Fruit fly (Drosophila melanogaster) whole organism, embryonic: ENCODE measurements around the gene CG4953.
A peak's percentile ranks its signal among the peaks of the same experiment; 100 is the strongest.

Source experiments
- Awh ChIP-seq: fragments of 200-800 bp; sonication (Bioruptor generic); IDR thresholded peaks from 2 replicates; pipeline ENCODE4, ENCODE4 v1.3.6; 2022; ENCODE audit warnings: missing biosample characterization, missing genetic modification characterization
- CG11247 ChIP-seq: fragments of 200-800 bp; sonication (Bioruptor generic); IDR thresholded peaks from 2 replicates; pipeline ENCODE4 v1.3.6; 2022; ENCODE audit warnings: missing biosample characterization, missing genetic modification characterization
- CG1233 ChIP-seq: fragments of 200-800 bp; sonication (Bioruptor generic); optimal IDR thresholded peaks from 4 replicates; lab custom pipeline; 2018; ENCODE audit warnings: missing biosample characterization, mild to moderate bottlenecking, missing genetic modification characterization
- CG12769 ChIP-seq: fragments of 200-800 bp; sonication (Bioruptor generic); optimal IDR thresholded peaks from 2 replicates; lab custom pipeline; 2019; ENCODE audit warnings: missing biosample characterization, mild to moderate bottlenecking, missing genetic modification characterization, moderate library complexity
- CG13424 ChIP-seq: fragments of 200-800 bp; sonication (Bioruptor generic); optimal IDR thresholded peaks from 2 replicates; lab custom pipeline; 2019; ENCODE audit warnings: missing biosample characterization, mild to moderate bottlenecking, missing genetic modification characterization, moderate library complexity
- CG13624 ChIP-seq: fragments of 200-800 bp; sonication (Bioruptor generic); optimal IDR thresholded peaks from 2 replicates; lab custom pipeline; 2016; ENCODE audit warnings: missing biosample characterization, missing genetic modification characterization
- CG14014 ChIP-seq: fragments of 200-800 bp; sonication (Bioruptor generic); IDR thresholded peaks from 2 replicates; pipeline ENCODE4 v1.3.6; 2022; ENCODE audit warnings: missing biosample characterization, missing genetic modification characterization
- CG1529 ChIP-seq: fragments of 200-800 bp; sonication (Bioruptor generic); optimal IDR thresholded peaks from 3 replicates; lab custom pipeline; 2018; ENCODE audit warnings: missing biosample characterization, missing genetic modification characterization
- CG15601 ChIP-seq: fragments of 200-800 bp; sonication (Bioruptor generic); optimal IDR thresholded peaks from 3 replicates; lab custom pipeline; 2019; ENCODE audit warnings: missing biosample characterization, mild to moderate bottlenecking, missing genetic modification characterization, moderate library complexity
- CG15696 ChIP-seq: fragments of 200-800 bp; sonication (Bioruptor generic); optimal IDR thresholded peaks from 2 replicates; lab custom pipeline; 2019; ENCODE audit warnings: missing biosample characterization, mild to moderate bottlenecking, missing genetic modification characterization, moderate library complexity
- CG1602 ChIP-seq: fragments of 200-800 bp; sonication (Bioruptor generic); optimal IDR thresholded peaks from 3 replicates; lab custom pipeline; 2016; ENCODE audit warnings: missing biosample characterization, missing genetic modification characterization
- CG16813 ChIP-seq: fragments of 200-800 bp; sonication (Bioruptor generic); IDR thresholded peaks from 3 replicates; pipeline ENCODE4 v1.3.6; 2022; ENCODE audit warnings: missing biosample characterization, missing genetic modification characterization; ENCODE audit not compliant: partially characterized antibody
- CG18011 ChIP-seq: fragments of 200-800 bp; sonication (Bioruptor generic); optimal IDR thresholded peaks from 2 replicates; lab custom pipeline; 2017; ENCODE audit warnings: missing biosample characterization, missing genetic modification characterization, mild to moderate bottlenecking, moderate library complexity, missing genotype
- CG34224 ChIP-seq: fragments of 200-800 bp; sonication (Bioruptor generic); IDR thresholded peaks from 3 replicates; pipeline ENCODE4 v1.3.6; 2022; ENCODE audit warnings: missing biosample characterization, missing genetic modification characterization; ENCODE audit not compliant: partially characterized antibody
- CG3847 ChIP-seq: fragments of 200-800 bp; sonication (Bioruptor generic); IDR thresholded peaks from 2 replicates; pipeline ENCODE4 v1.3.6; 2022; ENCODE audit warnings: missing biosample characterization, missing genetic modification characterization
- CG6175 ChIP-seq: fragments of 200-800 bp; sonication (Bioruptor generic); IDR thresholded peaks from 3 replicates; pipeline ENCODE4 v1.3.6; 2022; ENCODE audit warnings: missing biosample characterization, missing genetic modification characterization
- CG8359 ChIP-seq: fragments of 200-800 bp; sonication (Bioruptor generic); optimal IDR thresholded peaks from 2 replicates; lab custom pipeline; 2017; ENCODE audit warnings: missing biosample characterization, mild to moderate bottlenecking, missing genetic modification characterization, borderline replicate concordance
- CG8944 ChIP-seq: fragments of 200-800 bp; sonication (Bioruptor generic); optimal IDR thresholded peaks from 3 replicates; lab custom pipeline; 2016; ENCODE audit warnings: missing biosample characterization, missing genetic modification characterization
- CG9797 ChIP-seq: fragments of 200-800 bp; sonication (Bioruptor generic); optimal IDR thresholded peaks from 3 replicates; lab custom pipeline; 2018; ENCODE audit warnings: missing biosample characterization, mild to moderate bottlenecking, missing genetic modification characterization
- CoRest ChIP-seq: fragments of 200-800 bp; sonication (Bioruptor generic); optimal IDR thresholded peaks from 3 replicates; lab custom pipeline; 2018; ENCODE audit warnings: missing biosample characterization, mild to moderate bottlenecking, missing genetic modification characterization, moderate library complexity
- D ChIP-seq, 2 experiments: fragments of 200-800 bp in 1 of 2; fragments of >200 bp in 1 of 2; sonication (Bioruptor generic) in 1 of 2; optimal IDR thresholded peaks; 2 replicates in 1 of 2; 3 replicates in 1 of 2; lab custom pipeline; 2017; ENCODE audit warnings: mild to moderate bottlenecking in 1 of 2, missing biosample characterization in 1 of 2, missing genetic modification characterization in 1 of 2, missing genetic modification reagents in 1 of 2
- D19A ChIP-seq: fragments of 200-800 bp; optimal IDR thresholded peaks from 3 replicates; lab custom pipeline; 2019; ENCODE audit warnings: missing biosample characterization, mild to moderate bottlenecking, missing genetic modification characterization, moderate library complexity
- Ets65A ChIP-seq: fragments of 200-800 bp; sonication (Bioruptor generic); peaks from one replicate; lab custom pipeline; 2016; ENCODE audit warnings: missing biosample characterization, missing genetic modification characterization
- Gug ChIP-seq: fragments of 200-800 bp; sonication (Bioruptor generic); IDR thresholded peaks from 4 replicates; pipeline ENCODE4 v1.3.6; 2022; ENCODE audit warnings: missing biosample characterization, missing genetic modification characterization
- NK7.1 ChIP-seq: fragments of 200-800 bp; sonication (Bioruptor generic); optimal IDR thresholded peaks from 3 replicates; lab custom pipeline; 2016; ENCODE audit warnings: missing biosample characterization, missing genetic modification characterization
- NfI ChIP-seq: fragments of 200-800 bp; sonication (Bioruptor generic); optimal IDR thresholded peaks from 3 replicates; lab custom pipeline; 2018; ENCODE audit warnings: missing biosample characterization, mild to moderate bottlenecking, missing genetic modification characterization, moderate library complexity
- Oli ChIP-seq: fragments of 200-800 bp; sonication (Bioruptor generic); optimal IDR thresholded peaks from 2 replicates; lab custom pipeline; 2018; ENCODE audit warnings: missing biosample characterization, mild to moderate bottlenecking, missing genetic modification characterization, moderate library complexity
- Opbp ChIP-seq: fragments of 200-800 bp; sonication (Bioruptor generic); IDR thresholded peaks from 3 replicates; pipeline ENCODE4 v1.3.6; 2022; ENCODE audit warnings: missing biosample characterization, missing genetic modification characterization; ENCODE audit not compliant: partially characterized antibody
- Optix ChIP-seq: fragments of 200-800 bp; sonication (Bioruptor generic); IDR thresholded peaks from 3 replicates; pipeline ENCODE4 v1.3.6; 2022; ENCODE audit warnings: missing biosample characterization, missing genetic modification characterization
- Pdp1 ChIP-seq, 2 experiments: fragments of 200-800 bp; sonication (Bioruptor generic); optimal IDR thresholded peaks; 3 replicates each; lab custom pipeline; 2016; ENCODE audit warnings: missing biosample characterization in 2 of 2, missing genetic modification characterization in 2 of 2, mild to moderate bottlenecking in 1 of 2, moderate library complexity in 1 of 2
- Sox102F ChIP-seq: fragments of 200-800 bp; sonication (Bioruptor generic); optimal IDR thresholded peaks from 2 replicates; lab custom pipeline; 2018; ENCODE audit warnings: missing biosample characterization, mild to moderate bottlenecking, missing genetic modification characterization, moderate library complexity
- bbx ChIP-seq: fragments of 200-800 bp; sonication (Bioruptor generic); IDR thresholded peaks from 2 replicates; pipeline ENCODE4 v1.3.6; 2022; ENCODE audit warnings: missing biosample characterization, missing genetic modification characterization; ENCODE audit not compliant: partially characterized antibody
- disco-r ChIP-seq: fragments of 200-800 bp; sonication (Bioruptor generic); optimal IDR thresholded peaks from 2 replicates; lab custom pipeline; 2016; ENCODE audit warnings: missing biosample characterization, missing genetic modification characterization
- dm ChIP-seq: fragments of 200-800 bp; sonication (Bioruptor generic); optimal IDR thresholded peaks from 3 replicates; lab custom pipeline; 2016; ENCODE audit warnings: missing biosample characterization, missing genetic modification characterization
- eve ChIP-seq, 2 experiments: fragments of >200 bp; optimal IDR thresholded peaks; 2 replicates each; lab custom pipeline; 2017; ENCODE audit warnings: missing biosample characterization in 2 of 2, missing genetic modification characterization in 2 of 2
- eyg ChIP-seq: fragments of 200-800 bp; sonication (Bioruptor generic); optimal IDR thresholded peaks from 3 replicates; lab custom pipeline; 2016; ENCODE audit warnings: missing biosample characterization, missing genetic modification characterization
- gro ChIP-seq: fragments of 200-800 bp; sonication (Bioruptor generic); optimal IDR thresholded peaks from 2 replicates; lab custom pipeline; 2016; ENCODE audit warnings: missing biosample characterization, missing genetic modification characterization
- gsb ChIP-seq: fragments of 200-800 bp; sonication (Bioruptor generic); IDR thresholded peaks from 2 replicates; pipeline ENCODE4 v1.3.6; 2022; ENCODE audit warnings: missing biosample characterization, missing genetic modification characterization
- gsb-n ChIP-seq: fragments of 200-800 bp; sonication (Bioruptor generic); optimal IDR thresholded peaks from 3 replicates; lab custom pipeline; 2018; ENCODE audit warnings: missing biosample characterization, mild to moderate bottlenecking, missing genetic modification characterization
- jumu ChIP-seq: fragments of 200-800 bp; sonication (Bioruptor generic); optimal IDR thresholded peaks from 3 replicates; lab custom pipeline; 2016; ENCODE audit warnings: missing biosample characterization, missing genetic modification characterization
- lilli ChIP-seq: fragments of 200-800 bp; sonication (Bioruptor generic); optimal IDR thresholded peaks from 3 replicates; lab custom pipeline; 2016; ENCODE audit warnings: missing biosample characterization, missing genetic modification characterization
- nerfin-2 ChIP-seq: fragments of 200-800 bp; sonication (Bioruptor generic); IDR thresholded peaks from 2 replicates; pipeline ENCODE4 v1.3.6; 2022; ENCODE audit warnings: missing biosample characterization, missing genetic modification characterization; ENCODE audit not compliant: partially characterized antibody
- nmo ChIP-seq: fragments of 200-800 bp; sonication (Bioruptor generic); optimal IDR thresholded peaks from 2 replicates; lab custom pipeline; 2018; ENCODE audit warnings: missing biosample characterization, mild to moderate bottlenecking, missing genetic modification characterization, moderate library complexity
- oc ChIP-seq: fragments of 200-800 bp; sonication (Bioruptor generic); optimal IDR thresholded peaks from 2 replicates; lab custom pipeline; 2018; ENCODE audit warnings: missing biosample characterization, mild to moderate bottlenecking, missing genetic modification characterization, moderate library complexity
- otp ChIP-seq: fragments of 200-800 bp; sonication (Bioruptor generic); IDR thresholded peaks from 3 replicates; pipeline ENCODE4, ENCODE4 v1.3.6; 2022; ENCODE audit warnings: missing biosample characterization, missing genetic modification characterization
- pan ChIP-seq, 4 experiments: fragments of >200 bp in 3 of 4; fragments of 200-800 bp in 1 of 4; sonication (Bioruptor generic) in 1 of 4; optimal IDR thresholded peaks in 3 of 4; IDR thresholded peaks in 1 of 4; 2 replicates each; pipeline versions ENCODE4 v1.3.6 to Lab custom; 2017 to 2022; ENCODE audit warnings: missing biosample characterization in 2 of 4, missing genetic modification characterization in 2 of 4, mixed read lengths in 1 of 4
- pum ChIP-seq: fragments of 200-800 bp; sonication (Bioruptor generic); optimal IDR thresholded peaks from 2 replicates; lab custom pipeline; 2016; ENCODE audit warnings: missing biosample characterization, missing genetic modification characterization
- zf30C ChIP-seq: fragments of 200-800 bp; sonication (Bioruptor generic); optimal IDR thresholded peaks from 3 replicates; lab custom pipeline; 2018; ENCODE audit warnings: missing biosample characterization, mild to moderate bottlenecking, missing genetic modification characterization
- zfh2 ChIP-seq: fragments of 200-800 bp; sonication (Bioruptor generic); optimal IDR thresholded peaks from 2 replicates; lab custom pipeline; 2016; ENCODE audit warnings: missing biosample characterization, missing genetic modification characterization

Gene CG4953

dm6 chr2L:10292066-10292560 is 25.6 kb downstream of the CG4953 start, which contains the start of gene Ufd4 (continued):
- TF ChIP-seq nerfin-2 (GFP tag; lab: Robert Waterston, UW) (no peak), D19A (tag; lab: Kevin White, UChicago) (no peak), CG13624 (GFP tag; lab: Kevin White, UChicago) (peak; percentile 66), CG15696 (tag; lab: Kevin White, UChicago) (peak; percentile 65), CG8944 (peak; percentile 3), CG34224 (GFP tag; lab: Robert Waterston, UW) (peak; percentile 17; the same call in 1 of the 3 replicates), Pdp1 (GFP tag; optimal IDR thresholded peaks at IDR 0.05; lab: Kevin White, UChicago) (peak; percentile 45 to 80), zfh2 (GFP tag; lab: Kevin White, UChicago) (peak; percentile 60), eyg (GFP tag; lab: Kevin White, UChicago) (peak; percentile 23), zf30C (GFP tag; lab: Kevin White, UChicago) (no peak), jumu (GFP tag; lab: Kevin White, UChicago) (peak; percentile 36), pum (GFP tag; lab: Kevin White, UChicago) (peak; percentile 36), gsb-n (tag; lab: Kevin White, UChicago) (no peak), CG13424 (tag; lab: Kevin White, UChicago) (peak; percentile 73), gsb (GFP tag; lab: Robert Waterston, UW) (no peak), NK7.1 (GFP tag; lab: Kevin White, UChicago) (peak; percentile 16), CG1233 (peak; percentile 46), CG3847 (GFP tag; lab: Robert Waterston, UW) (no peak), dm (GFP tag; lab: Kevin White, UChicago) (peak; percentile 8), D (optimal IDR thresholded peaks at IDR 0.05; lab: Kevin White, UChicago) (no peak), D (GFP tag; optimal IDR thresholded peaks at IDR 0.05; lab: Kevin White, UChicago) (peak; percentile 26), Optix (no peak), otp (GFP tag; lab: Robert Waterston, UW) (no peak), Gug (GFP tag; lab: Robert Waterston, UW) (no peak), CG1529 (GFP tag; lab: Kevin White, UChicago) (no peak), Sox102F (GFP tag; lab: Kevin White, UChicago) (no peak), Oli (tag; lab: Kevin White, UChicago) (no peak), CG18011 (GFP tag; lab: Kevin White, UChicago) (peak; percentile 19), CG14014 (GFP tag; lab: Robert Waterston, UW) (peak; percentile 75; the same call in 1 of the 2 replicates), pan (optimal IDR thresholded peaks at IDR 0.05; lab: Kevin White, UChicago) (no peak), pan (GFP tag; optimal IDR thresholded peaks at IDR 0.05 in 1 of 2, IDR thresholded peaks at IDR 0.05 in 1 of 2) (no peak), disco-r (GFP tag; lab: Kevin White, UChicago) (no peak), CG8359 (GFP tag; lab: Kevin White, UChicago) (no peak), NfI (GFP tag; lab: Kevin White, UChicago) (no peak), CG9797 (GFP tag; lab: Kevin White, UChicago) (no peak), CG16813 (GFP tag; lab: Robert Waterston, UW) (peak; percentile 40; the same call in 2 of the 3 replicates), gro (GFP tag; lab: Kevin White, UChicago) (peak; percentile 75), bbx (GFP tag; lab: Robert Waterston, UW) (peak; percentile 61; the same call in 1 of the 2 replicates), CG12769 (tag; lab: Kevin White, UChicago) (no peak), Ets65A (GFP tag; lab: Kevin White, UChicago) (no peak), nmo (GFP tag; lab: Kevin White, UChicago) (peak; percentile 75), CG1602 (GFP tag; lab: Kevin White, UChicago) (peak; percentile 46), Awh (no peak), lilli (GFP tag; lab: Kevin White, UChicago) (no peak), oc (tag; lab: Kevin White, UChicago) (no peak), eve (GFP tag; optimal IDR thresholded peaks at IDR 0.05; lab: Kevin White, UChicago) (no peak), Opbp (no peak; the same call in 2 of the 3 replicates), CoRest (tag; lab: Kevin White, UChicago) (no peak), CG15601 (tag; lab: Kevin White, UChicago) (no peak), CG11247 (no peak), CG6175 (GFP tag; lab: Robert Waterston, UW) (no peak)
